Worm (Caenorhabditis elegans): Measurements from ENCODE around the gene Y53G8AM.8.

DNA sequence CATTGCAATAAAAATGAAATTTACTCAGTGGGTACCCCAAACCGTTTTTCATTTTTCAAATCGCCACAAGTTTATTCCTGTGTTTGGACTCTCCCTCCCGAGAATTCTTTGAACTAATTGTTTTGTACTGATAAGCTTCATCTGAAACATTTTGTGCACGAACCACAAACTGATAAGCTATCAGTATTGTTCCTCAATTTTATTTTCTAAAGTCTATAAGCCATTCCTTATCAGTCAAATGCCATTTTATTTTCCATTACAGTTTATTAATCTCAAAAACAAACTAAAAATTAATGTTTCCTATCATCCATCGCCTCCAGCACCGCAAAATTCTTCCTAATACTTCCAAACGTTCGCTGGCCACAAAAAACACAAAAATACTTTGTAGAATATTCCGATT, 24.8 kb downstream of the Y53G8AM.8 start:
- TF ChIP-seq nhr-12 (tag; optimal IDR thresholded peaks at IDR 0.05) (no peak), unc-62 (GFP tag; optimal IDR thresholded peaks at IDR 0.05) (no peak)

All from whole organism, L3 larva.